Worm (Caenorhabditis elegans): ENCODE measurements around the gene F58B4.7.

ce11 chrV:10889036-10889435 lies 34.1 kb downstream of the F58B4.7 start, which contains the start of gene F32D8.11:
- TF ChIP-seq K11D2.4 (GFP tag; IDR thresholded peaks at IDR 0.05): no peak
- TF ChIP-seq aptf-3 (GFP tag; IDR thresholded peaks at IDR 0.05): no peak
- no peak for TF ChIP-seq madf-10 (tag; optimal IDR thresholded peaks at IDR 0.05)
- TF ChIP-seq dpl-1 (GFP tag; optimal IDR thresholded peaks at IDR 0.05): no peak
- no peak for TF ChIP-seq unc-62 (GFP tag; optimal IDR thresholded peaks at IDR 0.05)
- no peak for TF ChIP-seq T26A5.8 (tag; optimal IDR thresholded peaks at IDR 0.05)
- no peak for TF ChIP-seq repo-1 (tag; optimal IDR thresholded peaks at IDR 0.05)
- TF ChIP-seq F33H1.4 (GFP tag; IDR thresholded peaks at IDR 0.05): no peak
- no peak for TF ChIP-seq ekl-4 (GFP tag; IDR thresholded peaks at IDR 0.05)

Data from whole organism, young adult.